Worm (Caenorhabditis elegans) whole organism, L1 larva: ENCODE measurements around the gene ifd-2.

Experiments used
- C16A3.4 ChIP-seq: fragments of 150-350 bp; optimal IDR thresholded peaks from 2 replicates; lab custom pipeline; 2014; ENCODE audit warnings: missing biosample characterization, missing genetic modification characterization
- Y116A8C.19 ChIP-seq: sonication (generic microtip); optimal IDR thresholded peaks from 2 replicates; lab custom pipeline; 2016; ENCODE audit warnings: missing compliant biosample characterization, missing genetic modification characterization, borderline replicate concordance
- aly-2 ChIP-seq: fragments of 150-350 bp; optimal IDR thresholded peaks from 2 replicates; lab custom pipeline; 2014; ENCODE audit warnings: missing biosample characterization, missing genetic modification characterization
- ceh-63 ChIP-seq: fragments of 200-800 bp; sonication (Bioruptor generic); optimal IDR thresholded peaks from 2 replicates; lab custom pipeline; 2018; ENCODE audit warnings: mild to moderate bottlenecking, missing genetic modification characterization, missing compliant biosample characterization
- ceh-82 ChIP-seq, 3 experiments: fragments of 150-350 bp in 1 of 3; sonication (generic microtip) in 2 of 3; optimal IDR thresholded peaks; 2 replicates each; lab custom pipeline; 2014 to 2017; ENCODE audit warnings: missing biosample characterization in 3 of 3, missing genetic modification characterization in 3 of 3
- ceh-88 ChIP-seq: fragments of 200-800 bp; sonication (Bioruptor generic); IDR thresholded peaks from 2 replicates; pipeline ENCODE4 v1.3.6; 2022; ENCODE audit warnings: missing genetic modification characterization, missing compliant biosample characterization
- dsc-1 ChIP-seq: sonication (generic microtip); optimal IDR thresholded peaks from 2 replicates; lab custom pipeline; 2016; ENCODE audit warnings: mild to moderate bottlenecking, missing genetic modification characterization, missing compliant biosample characterization
- efl-1 ChIP-seq, 4 experiments: fragments of 150-350 bp; optimal IDR thresholded peaks in 3 of 4; peaks in 1 of 4; 1 replicate in 1 of 4; 2 replicates in 3 of 4; lab custom pipeline; 2014; ENCODE audit warnings: missing biosample characterization in 2 of 4, missing genetic modification characterization in 2 of 4, missing genetic modification reagents in 2 of 4
- egl-13 ChIP-seq: sonication (generic microtip); optimal IDR thresholded peaks from 2 replicates; lab custom pipeline; 2016; ENCODE audit warnings: missing genotype, missing genetic modification reagents, missing genetic modification characterization, missing compliant biosample characterization
- fkh-10 ChIP-seq: sonication (generic microtip); optimal IDR thresholded peaks from 2 replicates; lab custom pipeline; 2017; ENCODE audit warnings: missing biosample characterization, missing genetic modification reagents, missing genetic modification characterization
- fkh-4 ChIP-seq: sonication (generic microtip); optimal IDR thresholded peaks from 2 replicates; lab custom pipeline; 2016; ENCODE audit warnings: missing compliant biosample characterization, missing genetic modification characterization, borderline replicate concordance
- fkh-8 ChIP-seq: sonication (generic microtip); optimal IDR thresholded peaks from 2 replicates; lab custom pipeline; 2016; ENCODE audit warnings: mild to moderate bottlenecking, missing genetic modification characterization, missing compliant biosample characterization
- hlh-17 ChIP-seq: fragments of 200-800 bp; sonication (Bioruptor generic); optimal IDR thresholded peaks from 2 replicates; lab custom pipeline; 2018; ENCODE audit warnings: missing genetic modification characterization, mild to moderate bottlenecking, missing compliant biosample characterization, moderate library complexity, borderline replicate concordance
- lin-14 ChIP-seq: fragments of 200-800 bp; sonication (Bioruptor generic); optimal IDR thresholded peaks from 2 replicates; lab custom pipeline; 2018; ENCODE audit warnings: mild to moderate bottlenecking, missing genetic modification characterization, moderate library complexity, missing compliant biosample characterization
- lin-35 ChIP-seq, 2 experiments: fragments of 150-350 bp; optimal IDR thresholded peaks; 2 replicates each; lab custom pipeline; 2014; ENCODE audit warnings: missing biosample characterization in 2 of 2, missing genetic modification characterization in 2 of 2, missing genetic modification reagents in 2 of 2
- lir-3 ChIP-seq: sonication (generic microtip); optimal IDR thresholded peaks from 2 replicates; lab custom pipeline; 2016; ENCODE audit warnings: mild to moderate bottlenecking, missing genetic modification characterization, moderate library complexity, missing compliant biosample characterization; ENCODE audit not compliant: poor library complexity
- nhr-12 ChIP-seq: sonication (generic microtip); optimal IDR thresholded peaks from 2 replicates; lab custom pipeline; 2017; ENCODE audit warnings: missing biosample characterization, missing genetic modification characterization
- nhr-237 ChIP-seq: fragments of 150-350 bp; optimal IDR thresholded peaks from 2 replicates; lab custom pipeline; 2014; ENCODE audit warnings: missing biosample characterization, missing genetic modification characterization
- nhr-28 ChIP-seq: fragments of 150-350 bp; optimal IDR thresholded peaks from 2 replicates; lab custom pipeline; 2014; ENCODE audit warnings: missing biosample characterization, missing genetic modification characterization
- nhr-47 ChIP-seq: sonication (generic microtip); optimal IDR thresholded peaks from 2 replicates; lab custom pipeline; 2016; ENCODE audit warnings: mild to moderate bottlenecking, missing genetic modification characterization, moderate library complexity, missing compliant biosample characterization
- nhr-71 ChIP-seq: sonication (generic microtip); optimal IDR thresholded peaks from 2 replicates; lab custom pipeline; 2016; ENCODE audit warnings: mild to moderate bottlenecking, missing genetic modification characterization, moderate library complexity, missing compliant biosample characterization
- nhr-84 ChIP-seq: sonication (generic microtip); optimal IDR thresholded peaks from 2 replicates; lab custom pipeline; 2017; ENCODE audit warnings: missing biosample characterization, missing genetic modification characterization
- nhr-85 ChIP-seq: sonication (generic microtip); peaks from one replicate; lab custom pipeline; 2016; ENCODE audit warnings: missing genetic modification characterization, inconsistent platforms, missing compliant biosample characterization
- nhr-90 ChIP-seq: sonication (generic microtip); optimal IDR thresholded peaks from 2 replicates; lab custom pipeline; 2016; ENCODE audit warnings: mild to moderate bottlenecking, missing genetic modification characterization, missing compliant biosample characterization; ENCODE audit not compliant: poor library complexity
- rnt-1 ChIP-seq: sonication (generic microtip); optimal IDR thresholded peaks from 2 replicates; lab custom pipeline; 2016; ENCODE audit warnings: mild to moderate bottlenecking, missing genetic modification characterization, moderate library complexity, missing compliant biosample characterization
- snpc-4 ChIP-seq: fragments of 150-350 bp; optimal IDR thresholded peaks from 2 replicates; lab custom pipeline; 2014; ENCODE audit warnings: missing biosample characterization, missing genetic modification characterization
- snu-23 ChIP-seq: sonication (generic microtip); optimal IDR thresholded peaks from 2 replicates; lab custom pipeline; 2016; ENCODE audit warnings: missing genetic modification characterization, missing compliant biosample characterization
- sup-37 ChIP-seq: fragments of 200-800 bp; sonication (Bioruptor generic); optimal IDR thresholded peaks from 2 replicates; lab custom pipeline; 2018; ENCODE audit warnings: mild to moderate bottlenecking, missing genetic modification characterization, missing compliant biosample characterization
- swsn-7 ChIP-seq: sonication (generic microtip); optimal IDR thresholded peaks from 2 replicates; lab custom pipeline; 2016; ENCODE audit warnings: missing genetic modification characterization, missing compliant biosample characterization
- tlp-1 ChIP-seq: fragments of 150-350 bp; optimal IDR thresholded peaks from 2 replicates; lab custom pipeline; 2014; ENCODE audit warnings: missing biosample characterization, missing genetic modification characterization
- unc-86 ChIP-seq: sonication (generic microtip); optimal IDR thresholded peaks from 2 replicates; lab custom pipeline; 2016; ENCODE audit warnings: missing genetic modification characterization, missing compliant biosample characterization

ifd-2 gene

ce11 chrX:851421-851820 is 35.7 kb upstream of the ifd-2 start, which contains the start of gene igcm-1:
Gene igcm-1, minus strand, starts transcription at chrX:851521.
- TF ChIP-seq tlp-1: no peak
- TF ChIP-seq lin-35 (GFP tag; optimal IDR thresholded peaks at IDR 0.05; lab: Kevin White, UChicago): no peak
- no peak for TF ChIP-seq nhr-85
- TF ChIP-seq rnt-1: no peak

DNA sequence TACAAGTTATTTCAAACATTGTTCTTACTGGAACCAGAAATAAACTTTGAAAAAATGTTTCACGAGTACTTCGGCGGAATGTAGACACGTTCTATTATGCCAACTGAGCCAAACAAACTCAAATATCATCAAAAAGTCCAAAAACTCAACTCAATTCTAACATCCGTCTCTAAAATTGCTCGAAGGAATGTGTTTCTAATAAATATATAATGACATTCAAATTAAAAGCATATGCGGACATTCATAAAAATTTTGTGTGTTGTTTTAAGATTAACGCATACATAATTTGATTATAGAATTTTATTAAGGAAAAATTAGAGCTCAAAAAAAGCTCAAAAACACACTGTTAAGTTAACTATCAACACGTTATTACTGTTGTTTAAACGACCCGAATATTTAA is 29.7 kb upstream of the ifd-2 start:
- TF ChIP-seq dsc-1: peak; percentile 90
- TF ChIP-seq hlh-17 (GFP tag; lab: Kevin White, UChicago): no peak
- no peak for TF ChIP-seq nhr-12
- no peak for TF ChIP-seq nhr-71
- peak; percentile 89 for TF ChIP-seq fkh-4 (tag; lab: Kevin White, UChicago)
- TF ChIP-seq nhr-90 (tag; lab: Kevin White, UChicago): no peak
- TF ChIP-seq lir-3 (tag; lab: Kevin White, UChicago): no peak
- no peak for TF ChIP-seq ceh-82 (tag; optimal IDR thresholded peaks at IDR 0.05; lab: Kevin White, UChicago)
- TF ChIP-seq, all 84 proteins: peak for 2

DNA sequence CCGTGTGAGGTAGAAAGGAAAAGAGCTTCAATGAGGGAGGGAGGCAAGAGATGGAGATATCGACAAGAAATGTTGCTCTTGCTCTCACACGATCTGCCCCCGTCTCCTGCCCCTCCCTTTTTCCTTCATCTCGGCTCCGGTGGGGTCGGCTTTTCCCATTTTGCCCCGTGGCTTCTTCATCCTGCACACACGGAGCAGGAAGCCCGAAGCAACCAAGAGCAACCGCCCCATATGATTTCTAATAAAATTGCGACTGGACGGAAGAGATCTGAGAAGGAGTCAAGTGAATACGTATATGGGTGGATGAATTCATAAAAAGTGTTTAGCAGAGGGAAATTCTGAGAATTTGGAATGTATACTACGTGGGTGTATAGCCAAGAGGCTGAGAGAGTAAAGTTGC is 28.9 kb upstream of the ifd-2 start:
- TF ChIP-seq ceh-82 (tag; optimal IDR thresholded peaks at IDR 0.05; lab: Kevin White, UChicago) (peak in 1 of 3 experiments; percentile 46), snu-23 (GFP tag; lab: Kevin White, UChicago) (peak; percentile 9), lin-14 (peak; percentile 74), fkh-4 (tag; lab: Kevin White, UChicago) (no peak), dsc-1 (peak; percentile 47), fkh-10 (GFP tag; lab: Kevin White, UChicago) (peak; percentile 45), fkh-8 (tag; lab: Kevin White, UChicago) (peak; percentile 93), nhr-71 (peak; percentile 59), nhr-47 (tag; lab: Kevin White, UChicago) (peak; percentile 63), lin-35 (GFP tag; optimal IDR thresholded peaks at IDR 0.05; lab: Kevin White, UChicago) (peak in 1 of 2 experiments; percentile 3), nhr-28 (tag; lab: Kevin White, UChicago) (no peak), egl-13 (tag; lab: Kevin White, UChicago) (peak; percentile 71), ceh-88 (GFP tag; lab: Robert Waterston, UW) (no peak), sup-37 (GFP tag; lab: Kevin White, UChicago) (no peak), unc-86 (tag; lab: Kevin White, UChicago) (peak; percentile 20), swsn-7 (tag; lab: Kevin White, UChicago) (peak; percentile 21)

DNA sequence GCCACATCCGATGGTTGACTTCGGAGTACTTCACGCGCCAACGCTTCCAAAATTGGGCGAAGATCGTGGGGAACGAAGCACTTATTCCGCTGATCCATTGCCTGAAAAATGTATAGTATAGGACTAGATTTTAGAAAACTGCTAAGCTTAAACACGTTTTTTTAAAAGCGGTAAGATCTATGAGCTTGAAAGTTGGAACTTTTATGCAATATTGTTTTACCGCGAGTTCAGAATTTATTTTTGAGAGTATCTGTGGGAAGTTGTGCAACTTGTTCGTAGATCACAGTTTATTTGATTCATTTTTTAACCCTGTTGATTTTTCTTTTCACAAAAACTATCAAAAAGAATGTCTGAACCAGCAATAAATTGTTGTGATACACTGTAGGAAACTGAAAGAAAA is 25.7 kb upstream of the ifd-2 start, which contains the start of gene F39H12.3:
Gene F39H12.3, minus strand, starts transcription at position 101 of the 400 bp plus-strand sequence.
- TF ChIP-seq nhr-84 (tag; lab: Kevin White, UChicago) (no peak), C16A3.4 (tag; lab: Kevin White, UChicago) (no peak), ceh-63 (GFP tag; lab: Kevin White, UChicago) (no peak), lin-35 (GFP tag; optimal IDR thresholded peaks at IDR 0.05; lab: Kevin White, UChicago) (no peak), aly-2 (no peak), snpc-4 (no peak)

DNA sequence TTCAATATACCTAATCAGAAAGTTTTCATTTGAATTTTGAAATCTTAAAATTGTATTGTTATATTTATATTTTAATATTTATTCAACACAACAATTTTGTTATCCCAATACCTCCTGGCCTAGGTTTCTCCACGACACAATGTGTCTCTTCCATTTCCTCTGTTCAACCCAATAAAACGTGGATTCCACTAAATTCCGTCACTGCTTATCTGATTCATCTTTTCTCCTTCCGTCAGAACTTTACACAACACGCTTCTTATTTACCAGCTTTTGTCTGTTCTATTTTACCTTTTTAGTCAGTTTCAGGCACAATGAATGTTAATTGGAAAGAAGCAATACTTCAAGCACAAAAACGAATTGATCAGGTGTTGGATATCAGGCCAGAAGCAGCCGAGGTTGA is 18.7 kb upstream of the ifd-2 start, which contains the start of gene F39H12.1:
Gene F39H12.1, plus strand, starts transcription at position 301 of the 400 bp plus-strand sequence.
- TF ChIP-seq efl-1 (optimal IDR thresholded peaks at IDR 0.05; lab: Kevin White, UChicago) (no peak), efl-1 (GFP tag; optimal IDR thresholded peaks at IDR 0.05 in 1 of 2; lab: Kevin White, UChicago) (peak in 1 of 2 experiments; percentile 63), unc-86 (tag; lab: Kevin White, UChicago) (no peak), nhr-237 (tag; lab: Kevin White, UChicago) (no peak)

DNA sequence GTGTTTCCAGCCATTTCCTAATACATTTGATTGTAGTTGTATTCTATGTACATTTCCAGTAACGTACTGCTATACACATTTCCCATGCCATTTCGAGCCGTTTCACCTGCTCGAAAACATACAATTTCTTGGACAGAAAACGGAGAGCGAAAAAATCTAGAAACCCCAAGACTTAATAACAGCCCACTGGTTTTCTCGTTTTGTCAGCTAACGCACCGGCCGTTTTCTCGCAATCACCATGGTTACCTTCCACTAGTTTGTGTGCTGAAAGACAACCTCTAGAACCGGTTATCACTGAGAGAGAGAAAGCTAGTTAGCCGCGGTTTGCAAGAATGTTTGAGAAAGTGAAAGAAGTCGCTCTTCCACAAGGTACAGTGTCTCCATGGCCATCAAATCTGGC is 14.5 kb upstream of the ifd-2 start:
- TF ChIP-seq fkh-8 (tag; lab: Kevin White, UChicago) (peak; percentile 61), Y116A8C.19 (tag; lab: Kevin White, UChicago) (no peak)
